Worm (Caenorhabditis elegans) whole organism, midembryonic: ENCODE measurements around the gene nlt-1.

Experiments used
- T22C8.4 ChIP-seq: fragments of 200-800 bp; sonication (Bioruptor generic); IDR thresholded peaks from 2 replicates; pipeline ENCODE4 v1.3.6; 2022; ENCODE audit warnings: missing genetic modification characterization, missing compliant biosample characterization
- cog-1 ChIP-seq: sonication (generic microtip); optimal IDR thresholded peaks from 2 replicates; lab custom pipeline; 2016; ENCODE audit warnings: missing genetic modification characterization, missing compliant biosample characterization
- flt-1 ChIP-seq: fragments of 200-800 bp; sonication (Bioruptor generic); IDR thresholded peaks from 2 replicates; pipeline ENCODE4 v1.3.6; 2022; ENCODE audit warnings: missing genetic modification characterization, missing compliant biosample characterization
- klf-2 ChIP-seq: fragments of 200-800 bp; sonication (Bioruptor generic); conservative IDR thresholded peaks from 2 replicates; pipeline ENCODE4 v1.3.6; 2022; ENCODE audit warnings: missing genetic modification reagents, missing genetic modification characterization, missing compliant biosample characterization
- med-1 ChIP-seq: sonication (generic microtip); optimal IDR thresholded peaks from 2 replicates; lab custom pipeline; 2017; ENCODE audit warnings: missing genetic modification characterization, mild to moderate bottlenecking, missing compliant biosample characterization, antibody characterized with exemption, missing genetic modification reagents; ENCODE audit not compliant: insufficient read depth
- ref-1 ChIP-seq: fragments of 200-800 bp; sonication (Bioruptor generic); conservative IDR thresholded peaks from 2 replicates; pipeline ENCODE4 v1.3.6; 2022; ENCODE audit warnings: missing genetic modification reagents, missing genetic modification characterization, missing compliant biosample characterization
- tab-1 ChIP-seq: fragments of 200-800 bp; sonication (Bioruptor generic); IDR thresholded peaks from 2 replicates; pipeline ENCODE4 v1.3.6; 2022; ENCODE audit warnings: missing genetic modification characterization, missing compliant biosample characterization
- ztf-23 ChIP-seq: fragments of 200-800 bp; sonication (Bioruptor generic); IDR thresholded peaks from 2 replicates; pipeline ENCODE4 v1.3.6; 2022; ENCODE audit warnings: missing genetic modification reagents, missing genetic modification characterization, missing compliant biosample characterization
- ztf-29 ChIP-seq: fragments of 200-800 bp; sonication (Bioruptor generic); IDR thresholded peaks from 2 replicates; pipeline ENCODE4 v1.3.6; 2022; ENCODE audit warnings: missing genetic modification reagents, missing genetic modification characterization, missing compliant biosample characterization

Gene nlt-1

DNA sequence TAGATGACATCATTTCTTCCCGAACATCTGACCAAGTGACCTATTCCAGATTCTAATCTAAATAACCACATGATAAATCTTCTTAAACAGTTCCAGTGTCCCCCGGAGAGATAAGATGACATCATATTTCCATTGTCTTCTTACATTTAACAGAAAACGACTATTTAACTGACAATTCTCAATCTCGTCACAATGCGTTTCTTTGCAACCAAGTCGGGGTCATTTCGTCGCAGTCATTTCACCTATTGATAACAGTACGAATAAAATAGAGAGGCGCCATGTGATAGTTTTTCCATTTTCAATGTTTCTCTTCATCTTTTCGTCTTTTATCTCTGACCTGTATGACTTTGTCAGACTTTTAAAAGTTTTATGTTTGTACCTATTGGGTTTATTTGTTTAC, 28.1 kb upstream of the nlt-1 start:
- TF ChIP-seq med-1 (GFP tag; lab: Kevin White, UChicago) (no peak), ref-1 (GFP tag; lab: Robert Waterston, UW) (no peak), tab-1 (GFP tag; lab: Robert Waterston, UW) (no peak), cog-1 (tag; lab: Kevin White, UChicago) (no peak), klf-2 (GFP tag; lab: Robert Waterston, UW) (no peak), ztf-23 (GFP tag; lab: Robert Waterston, UW) (no peak), flt-1 (GFP tag; lab: Robert Waterston, UW) (no peak), T22C8.4 (GFP tag; lab: Robert Waterston, UW) (no peak), ztf-29 (GFP tag; lab: Robert Waterston, UW) (no peak)

DNA sequence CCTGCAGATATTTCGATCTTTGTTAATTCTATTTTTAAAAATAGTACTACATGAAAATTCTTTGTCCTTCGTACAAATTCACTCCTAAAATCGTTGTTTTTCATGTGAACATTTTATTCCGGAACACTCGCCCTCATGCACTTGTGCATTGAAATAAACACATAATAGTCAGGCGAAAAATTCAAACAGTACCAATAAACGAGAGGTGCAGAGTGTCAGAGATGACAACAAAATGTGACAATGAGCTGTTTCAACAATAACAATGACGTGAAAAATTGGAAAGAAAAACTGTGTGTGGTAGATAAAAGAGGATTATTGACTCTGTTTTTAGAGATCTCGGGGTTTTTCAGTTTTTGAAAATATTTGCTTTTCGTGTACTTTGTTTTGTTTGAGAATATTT, 27.3 kb upstream of the nlt-1 start, which contains the start of gene F52H3.6:
F52H3.6 (minus strand) TSS at position 228 of the 400 bp plus-strand sequence.
- no peak for TF ChIP-seq klf-2 (GFP tag; lab: Robert Waterston, UW)
- no peak for TF ChIP-seq tab-1 (GFP tag; lab: Robert Waterston, UW)
- no peak for TF ChIP-seq ztf-29 (GFP tag; lab: Robert Waterston, UW)
- no peak for TF ChIP-seq med-1 (GFP tag; lab: Kevin White, UChicago)
- TF ChIP-seq ztf-23 (GFP tag; lab: Robert Waterston, UW) = no peak
- TF ChIP-seq T22C8.4 (GFP tag; lab: Robert Waterston, UW) = no peak
- TF ChIP-seq flt-1 (GFP tag; lab: Robert Waterston, UW) = no peak
- TF ChIP-seq cog-1 (tag; lab: Kevin White, UChicago) = no peak
- TF ChIP-seq ref-1 (GFP tag; lab: Robert Waterston, UW) = no peak

DNA sequence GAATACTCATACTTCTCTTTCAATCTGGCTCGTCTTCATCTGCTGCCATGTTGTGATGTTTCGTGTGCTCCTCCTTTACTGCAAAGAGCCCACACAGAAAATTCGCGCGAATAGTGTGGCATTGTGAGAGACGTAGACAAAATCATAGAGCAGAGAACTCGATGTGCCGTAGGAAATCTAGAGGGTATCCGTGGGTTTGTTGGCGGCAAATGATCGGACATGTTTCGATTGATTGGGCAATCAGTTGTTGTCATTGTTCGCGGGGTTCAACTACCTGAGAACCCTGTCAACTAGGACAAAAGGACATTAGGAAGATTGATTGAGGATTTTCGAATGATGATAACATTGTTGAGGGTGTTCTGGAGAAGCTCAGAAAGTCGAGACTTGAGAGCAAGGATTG, 24.1 kb upstream of the nlt-1 start:
- no peak for TF ChIP-seq cog-1 (tag; lab: Kevin White, UChicago)
- TF ChIP-seq ref-1 (GFP tag; lab: Robert Waterston, UW) = no peak
- TF ChIP-seq T22C8.4 (GFP tag; lab: Robert Waterston, UW) = no peak
- no peak for TF ChIP-seq klf-2 (GFP tag; lab: Robert Waterston, UW)
- no peak for TF ChIP-seq ztf-23 (GFP tag; lab: Robert Waterston, UW)
- TF ChIP-seq flt-1 (GFP tag; lab: Robert Waterston, UW) = no peak
- no peak for TF ChIP-seq tab-1 (GFP tag; lab: Robert Waterston, UW)
- TF ChIP-seq med-1 (GFP tag; lab: Kevin White, UChicago) = no peak
- TF ChIP-seq ztf-29 (GFP tag; lab: Robert Waterston, UW) = no peak

DNA sequence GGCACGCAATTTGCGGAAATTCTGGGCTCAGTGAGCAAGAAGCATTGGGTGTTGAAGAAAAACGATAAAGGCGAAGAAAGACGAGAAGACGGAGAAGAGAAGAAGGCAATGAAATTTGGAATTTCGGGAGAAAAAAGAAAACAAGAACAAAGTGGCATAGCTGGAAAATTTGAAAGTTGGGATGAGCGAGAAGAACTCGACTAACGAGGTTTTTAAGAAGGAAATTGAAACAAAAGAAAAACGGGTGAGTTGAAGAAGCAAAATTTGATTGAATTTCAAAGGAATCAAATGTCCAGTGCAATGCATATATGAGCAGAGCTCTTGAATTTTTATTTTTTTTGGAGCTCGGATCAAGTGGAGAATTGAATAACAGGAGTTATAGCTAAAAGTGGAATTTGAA, 20.8 kb upstream of the nlt-1 start:
- TF ChIP-seq T22C8.4 (GFP tag; lab: Robert Waterston, UW) (no peak), tab-1 (GFP tag; lab: Robert Waterston, UW) (no peak), ref-1 (GFP tag; lab: Robert Waterston, UW) (no peak), flt-1 (GFP tag; lab: Robert Waterston, UW) (no peak), ztf-29 (GFP tag; lab: Robert Waterston, UW) (no peak), med-1 (GFP tag; lab: Kevin White, UChicago) (no peak), klf-2 (GFP tag; lab: Robert Waterston, UW) (no peak), cog-1 (tag; lab: Kevin White, UChicago) (no peak), ztf-23 (GFP tag; lab: Robert Waterston, UW) (no peak)

DNA sequence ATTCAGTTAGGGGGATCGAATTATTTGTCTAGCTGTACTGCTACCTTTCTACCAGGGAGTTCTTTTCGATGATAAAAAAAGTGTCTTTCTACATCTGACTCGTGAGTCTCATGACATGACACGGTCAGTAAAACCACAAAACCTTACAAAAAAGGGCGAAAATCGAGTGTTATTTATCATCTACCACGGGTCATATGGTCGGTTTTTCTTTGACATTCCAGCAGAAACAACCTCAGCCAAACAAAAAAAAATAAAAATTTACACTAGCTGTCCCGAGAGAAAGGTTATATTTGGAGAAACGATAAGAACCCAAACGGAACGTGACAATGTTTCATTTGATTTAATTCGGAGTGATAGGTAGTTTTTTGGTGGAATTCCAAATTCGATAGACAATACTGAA, 18.7 kb upstream of the nlt-1 start:
- no peak for TF ChIP-seq ref-1 (GFP tag; lab: Robert Waterston, UW)
- TF ChIP-seq ztf-23 (GFP tag; lab: Robert Waterston, UW) = no peak
- no peak for TF ChIP-seq flt-1 (GFP tag; lab: Robert Waterston, UW)
- no peak for TF ChIP-seq klf-2 (GFP tag; lab: Robert Waterston, UW)
- no peak for TF ChIP-seq med-1 (GFP tag; lab: Kevin White, UChicago)
- TF ChIP-seq ztf-29 (GFP tag; lab: Robert Waterston, UW) = no peak
- no peak for TF ChIP-seq T22C8.4 (GFP tag; lab: Robert Waterston, UW)
- TF ChIP-seq cog-1 (tag; lab: Kevin White, UChicago) = no peak
- no peak for TF ChIP-seq tab-1 (GFP tag; lab: Robert Waterston, UW)

DNA sequence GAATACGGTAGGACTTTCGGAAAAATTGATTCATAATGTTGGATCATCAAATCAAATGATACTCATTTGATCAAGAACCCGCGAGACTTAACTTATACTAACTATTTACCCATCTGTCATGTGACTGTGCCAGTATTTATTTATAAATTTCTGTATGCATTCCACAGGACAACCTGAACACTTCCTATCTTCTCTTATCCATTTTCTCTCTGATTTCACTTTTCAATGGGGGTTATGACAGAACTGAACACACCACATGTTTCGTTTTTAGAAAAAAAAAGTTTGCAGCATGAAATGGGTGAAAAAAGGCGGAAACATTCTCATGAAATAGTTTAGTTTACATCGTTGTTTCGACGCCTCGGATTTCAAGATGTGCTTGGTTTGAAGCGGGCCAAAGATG, 16.6 kb upstream of the nlt-1 start:
- TF ChIP-seq ztf-23 (GFP tag; lab: Robert Waterston, UW) = no peak

DNA sequence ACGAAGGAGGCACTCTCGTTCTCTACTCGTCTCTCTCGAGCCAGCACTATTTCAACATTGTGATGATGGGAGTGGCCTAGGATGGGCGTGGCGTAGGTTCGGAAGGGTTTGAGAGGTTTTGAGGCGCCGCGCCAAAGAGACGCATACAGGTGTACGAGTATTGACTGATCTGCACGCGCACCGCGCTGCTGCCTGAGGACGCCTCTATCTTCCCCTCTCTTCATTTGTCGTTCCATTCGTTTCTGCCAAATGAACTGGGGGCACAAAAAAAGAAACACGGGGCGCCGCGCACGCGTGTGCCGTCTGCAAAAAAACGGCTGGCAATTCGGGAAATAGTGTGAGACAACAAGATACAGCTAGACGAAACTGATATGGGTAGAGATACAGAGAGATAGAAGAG, 15.1 kb upstream of the nlt-1 start, which contains the start of gene lec-2:
lec-2 (minus strand) TSS at position 171 of the 400 bp plus-strand sequence.
- TF ChIP-seq cog-1 (tag; lab: Kevin White, UChicago) = no peak
- no peak for TF ChIP-seq ref-1 (GFP tag; lab: Robert Waterston, UW)
- TF ChIP-seq med-1 (GFP tag; lab: Kevin White, UChicago) = no peak
- TF ChIP-seq ztf-23 (GFP tag; lab: Robert Waterston, UW) = no peak
- no peak for TF ChIP-seq klf-2 (GFP tag; lab: Robert Waterston, UW)

DNA sequence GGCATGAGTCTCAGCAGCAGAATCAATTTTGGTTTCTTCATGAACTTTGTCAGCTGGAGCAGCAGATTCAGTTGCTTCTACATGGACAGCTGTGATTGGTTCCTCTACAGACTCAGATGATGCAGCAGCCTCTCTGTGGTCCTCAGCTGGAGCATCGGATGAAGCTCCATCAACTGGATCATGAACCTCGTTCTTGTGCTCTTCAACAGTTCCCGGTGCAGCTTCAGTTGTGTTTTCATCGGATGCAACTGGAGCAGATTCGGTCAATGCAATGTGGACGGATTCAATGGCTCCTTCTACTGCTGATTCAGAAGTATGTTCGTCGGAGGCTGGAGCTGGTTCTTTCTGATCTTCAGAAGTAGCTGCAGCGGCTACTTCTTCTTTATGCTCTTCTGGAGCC, 13.4 kb upstream of the nlt-1 start:
- TF ChIP-seq tab-1 (GFP tag; lab: Robert Waterston, UW) (no peak), T22C8.4 (GFP tag; lab: Robert Waterston, UW) (no peak), cog-1 (tag; lab: Kevin White, UChicago) (no peak), klf-2 (GFP tag; lab: Robert Waterston, UW) (no peak), flt-1 (GFP tag; lab: Robert Waterston, UW) (no peak), ztf-23 (GFP tag; lab: Robert Waterston, UW) (no peak), ztf-29 (GFP tag; lab: Robert Waterston, UW) (no peak), ref-1 (GFP tag; lab: Robert Waterston, UW) (no peak), med-1 (GFP tag; lab: Kevin White, UChicago) (no peak)

DNA sequence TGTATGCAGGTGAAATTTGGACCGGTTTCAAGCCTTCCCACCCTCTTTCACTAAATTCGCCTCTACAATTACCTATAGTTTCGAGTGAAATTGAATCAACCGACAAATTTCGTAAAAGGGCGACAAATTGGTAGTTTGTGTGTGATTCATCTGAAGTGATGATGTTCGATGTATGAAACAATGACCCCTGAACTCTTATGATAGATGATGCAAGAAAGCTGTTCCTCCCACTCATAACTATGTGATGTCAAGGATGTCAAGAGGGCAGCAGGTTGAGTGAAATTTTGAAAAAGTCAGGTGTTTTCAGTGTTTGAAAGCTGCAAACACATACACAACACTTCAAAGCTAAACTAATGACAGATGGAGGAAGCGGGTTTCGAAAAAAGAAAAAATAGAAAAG, 11.5 kb upstream of the nlt-1 start:
- TF ChIP-seq klf-2 (GFP tag; lab: Robert Waterston, UW) = no peak
- TF ChIP-seq med-1 (GFP tag; lab: Kevin White, UChicago) = no peak
- TF ChIP-seq ztf-23 (GFP tag; lab: Robert Waterston, UW) = no peak
- no peak for TF ChIP-seq tab-1 (GFP tag; lab: Robert Waterston, UW)
- TF ChIP-seq ref-1 (GFP tag; lab: Robert Waterston, UW) = no peak
- no peak for TF ChIP-seq cog-1 (tag; lab: Kevin White, UChicago)
- TF ChIP-seq ztf-29 (GFP tag; lab: Robert Waterston, UW) = no peak
- no peak for TF ChIP-seq T22C8.4 (GFP tag; lab: Robert Waterston, UW)
- no peak for TF ChIP-seq flt-1 (GFP tag; lab: Robert Waterston, UW)
